Worm (Caenorhabditis elegans): ENCODE results near the gene meg-2.

DNA sequence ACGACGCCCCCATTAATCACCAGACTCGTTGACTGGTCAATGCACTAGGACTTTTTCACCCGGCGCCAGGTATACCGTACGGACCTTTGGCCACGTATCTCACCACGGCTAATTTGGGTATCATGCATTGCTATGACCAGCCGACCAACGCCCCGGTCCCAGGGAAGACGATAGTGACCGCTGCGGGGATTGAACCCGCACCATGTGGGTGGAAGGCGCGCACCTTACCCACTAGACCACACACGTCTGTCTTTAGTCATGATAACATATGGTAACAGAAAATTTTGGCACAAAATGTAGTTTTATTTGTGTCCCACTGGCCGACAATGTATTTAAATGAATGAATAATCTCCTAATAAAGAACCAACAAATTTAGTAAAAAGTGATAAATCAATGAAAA lies 39.7 kb downstream of the meg-2 start:
- no peak for TF ChIP-seq rnt-1 (tag; optimal IDR thresholded peaks at IDR 0.05)
- no peak for TF ChIP-seq fkh-10 (GFP tag; optimal IDR thresholded peaks at IDR 0.05)
- TF ChIP-seq pha-4 (tag; optimal IDR thresholded peaks at IDR 0.05), result no peak
- TF ChIP-seq nfya-1 (tag; optimal IDR thresholded peaks at IDR 0.05), result no peak
- TF ChIP-seq lin-11 (tag; optimal IDR thresholded peaks at IDR 0.05), result no peak
- TF ChIP-seq pax-1 (tag; optimal IDR thresholded peaks at IDR 0.05), result no peak
- no peak for TF ChIP-seq ceh-45 (GFP tag; IDR thresholded peaks at IDR 0.05)

Measured in whole organism, late embryonic.